Worm (Caenorhabditis elegans): ENCODE measurements around the gene nlp-5.

nlp-5 gene

DNA sequence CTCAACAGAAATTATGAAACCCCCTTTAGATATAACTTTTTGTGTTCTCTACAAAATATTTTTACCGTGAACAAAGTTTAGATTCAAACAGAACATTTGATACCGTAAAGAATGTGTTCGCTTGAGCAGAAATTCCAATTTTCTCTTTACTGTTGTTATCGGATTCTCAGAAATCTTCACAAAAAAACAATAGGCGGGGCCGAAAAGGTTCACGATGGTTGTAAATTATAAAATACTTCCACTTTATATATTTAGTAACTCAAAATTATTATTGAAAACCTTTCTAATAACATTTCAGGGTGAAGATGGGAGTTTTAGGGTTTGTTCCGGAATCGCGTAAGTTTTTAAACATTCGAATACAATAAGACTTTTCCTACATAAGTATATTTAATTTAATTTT, at the start of gene nlp-5:
TSS of gene nlp-5 (plus strand) at position 301 of the 400 bp plus-strand sequence.
- TF ChIP-seq unc-62 (GFP tag; optimal IDR thresholded peaks at IDR 0.05): no peak

DNA sequence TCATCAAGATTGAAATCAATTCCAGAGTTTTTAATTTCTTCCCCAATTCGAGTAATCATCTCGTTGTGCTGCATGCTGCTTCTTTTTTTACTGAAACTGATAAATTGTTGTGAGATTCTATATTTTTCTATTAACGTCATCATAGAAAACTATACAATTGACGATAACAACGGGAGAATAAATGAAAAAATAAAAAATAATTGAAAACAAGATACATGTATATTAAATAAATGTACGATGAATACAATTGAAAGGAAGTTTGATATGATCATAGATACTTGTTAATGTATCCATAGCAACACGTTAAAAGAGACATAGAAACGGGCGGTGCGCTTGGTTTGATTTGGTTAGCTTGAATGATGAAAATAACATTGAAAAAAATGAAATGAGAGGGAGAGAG, 47.8 kb upstream of the nlp-5 start, which contains the start of gene T05C12.8:
TSS of gene T05C12.8 (minus strand) at position 101 of the 400 bp plus-strand sequence.
- TF ChIP-seq unc-62 (GFP tag; optimal IDR thresholded peaks at IDR 0.05): no peak

ce11 chrII:8193126-8193525, 45.1 kb upstream of the nlp-5 start, which contains the start of gene T05C12.9:
T05C12.9 (minus strand) TSS chrII:8193226.
- no peak for TF ChIP-seq unc-62 (GFP tag; optimal IDR thresholded peaks at IDR 0.05)

DNA sequence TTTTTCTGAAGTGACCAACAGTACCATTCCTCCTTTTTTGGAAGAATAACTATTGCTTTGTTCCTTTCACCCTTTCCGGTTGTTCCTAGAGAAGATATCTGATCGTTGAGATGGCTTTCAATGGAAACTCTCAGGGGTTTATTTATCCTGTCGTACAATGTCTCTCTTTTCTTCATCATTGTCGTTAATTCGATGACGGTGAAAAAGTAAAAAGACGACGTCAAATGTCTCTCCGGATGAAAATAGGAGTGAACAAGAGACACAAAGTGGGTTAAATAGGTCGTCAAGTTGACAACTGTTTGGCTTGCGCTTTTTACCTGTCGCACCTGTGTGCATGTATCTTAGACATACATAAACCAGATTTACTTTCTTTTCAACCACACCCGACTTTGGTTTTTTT, 44.3 kb upstream of the nlp-5 start:
- no peak for TF ChIP-seq unc-62 (GFP tag; optimal IDR thresholded peaks at IDR 0.05)

DNA sequence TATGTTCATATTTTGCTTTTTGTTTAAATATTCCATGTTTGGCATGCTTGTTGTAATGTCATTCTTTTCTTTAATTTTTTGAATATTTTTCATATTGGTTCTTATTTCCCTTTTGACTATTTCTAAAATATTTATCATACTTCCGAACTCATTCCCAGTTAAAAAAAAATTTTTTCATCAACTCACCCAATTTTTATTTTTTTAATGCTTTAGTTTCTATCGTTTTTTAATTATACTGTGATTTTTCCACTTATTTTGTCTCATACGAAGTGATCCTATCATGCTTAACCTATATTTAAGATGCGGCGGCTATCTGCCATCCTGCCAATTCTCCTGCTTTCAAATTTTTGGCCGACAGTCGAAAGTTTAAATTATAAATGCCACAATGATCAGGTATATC, 39.8 kb upstream of the nlp-5 start, which contains the start of gene qua-1:
TSS of gene qua-1 (plus strand) at position 301 of the 400 bp plus-strand sequence.
- no peak for TF ChIP-seq unc-62 (GFP tag; optimal IDR thresholded peaks at IDR 0.05)

- TF ChIP-seq unc-62 (GFP tag; optimal IDR thresholded peaks at IDR 0.05): no peak
These were observed 38.5 kb upstream of the nlp-5 start for ce11 chrII:8199803-8200202.

DNA sequence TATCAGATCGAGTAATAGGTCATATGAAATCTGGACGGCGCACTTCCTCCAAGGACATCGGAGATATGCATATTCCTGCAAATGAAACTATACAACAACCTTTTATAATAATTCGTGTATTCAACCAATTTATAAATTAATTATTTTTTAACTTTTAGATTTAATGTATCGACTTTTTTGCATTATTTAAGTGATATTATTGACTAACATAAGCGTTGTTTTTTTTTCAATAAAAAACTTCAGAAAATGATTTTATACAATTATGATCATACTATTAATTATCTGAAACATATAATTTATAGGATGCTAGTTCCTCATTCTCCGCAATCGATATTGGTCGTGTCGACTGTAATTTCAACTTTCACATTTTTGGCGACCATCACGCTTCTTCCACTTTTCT, 34.2 kb upstream of the nlp-5 start, which contains the start of gene col-76:
TSS of gene col-76 (plus strand) at position 301 of the 400 bp plus-strand sequence.
- TF ChIP-seq unc-62 (GFP tag; optimal IDR thresholded peaks at IDR 0.05): no peak

- no peak for TF ChIP-seq unc-62 (GFP tag; optimal IDR thresholded peaks at IDR 0.05)
These were observed 32.6 kb upstream of the nlp-5 start for ce11 chrII:8205612-8206011.

DNA sequence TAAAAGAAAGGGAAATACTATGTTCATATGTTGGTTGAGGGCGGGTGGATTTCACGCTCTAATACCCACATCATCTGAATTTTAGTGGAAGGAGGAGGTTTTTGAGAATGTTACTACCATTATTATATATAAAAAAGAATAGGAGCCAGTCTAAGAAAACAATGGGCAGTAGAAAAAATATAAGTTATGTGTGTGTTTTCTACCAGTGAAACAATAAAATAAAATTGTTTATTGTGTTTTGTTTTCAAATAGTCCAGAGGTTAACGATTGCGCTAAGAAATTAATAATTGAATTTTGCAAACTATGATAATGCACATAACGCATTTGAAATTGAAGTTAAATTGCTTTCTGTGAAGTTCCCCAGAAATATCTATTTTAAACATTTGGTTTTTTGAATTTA, 28.8 kb upstream of the nlp-5 start, which contains the start of gene M110.8:
TSS of gene M110.8 (minus strand) at position 101 of the 400 bp plus-strand sequence.
- TF ChIP-seq unc-62 (GFP tag; optimal IDR thresholded peaks at IDR 0.05): no peak

- no peak for TF ChIP-seq unc-62 (GFP tag; optimal IDR thresholded peaks at IDR 0.05)
These were observed 25.6 kb upstream of the nlp-5 start, which contains the start of gene twk-3 for ce11 chrII:8212680-8213079. twk-3 (minus strand) TSS chrII:8212780.

DNA sequence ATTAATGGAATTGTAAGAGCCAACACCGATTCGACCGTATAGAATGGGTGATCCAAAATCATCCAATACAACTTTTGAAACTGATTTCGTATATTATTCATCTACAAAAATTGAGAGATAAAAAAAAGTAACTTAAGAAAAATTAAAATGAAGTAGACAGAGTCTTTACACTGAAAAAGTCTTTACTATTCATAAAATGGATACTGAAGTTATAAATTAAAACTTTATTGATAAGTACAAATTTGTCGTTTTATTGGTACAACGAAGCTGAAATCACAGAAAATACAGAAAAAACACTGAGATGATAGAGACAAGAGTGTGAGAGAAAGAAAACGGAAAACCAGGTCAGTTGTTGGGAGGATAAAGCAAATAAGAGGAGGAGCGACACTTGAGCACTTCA, 23.9 kb upstream of the nlp-5 start, which contains the start of gene M110.10:
TSS of gene M110.10 (minus strand) at position 101 of the 400 bp plus-strand sequence.
- no peak for TF ChIP-seq unc-62 (GFP tag; optimal IDR thresholded peaks at IDR 0.05)

ce11 chrII:8216433-8216832, 21.8 kb upstream of the nlp-5 start, which contains the start of gene M110.3:
M110.3 (minus strand) TSS chrII:8216616.
- no peak for TF ChIP-seq unc-62 (GFP tag; optimal IDR thresholded peaks at IDR 0.05)

- no peak for TF ChIP-seq unc-62 (GFP tag; optimal IDR thresholded peaks at IDR 0.05)
These were observed 21.3 kb upstream of the nlp-5 start, which contains the start of gene ifg-1 for ce11 chrII:8216922-8217321. ifg-1 (plus strand) TSS chrII:8217222.

ce11 chrII:8218266-8218665, 20.0 kb upstream of the nlp-5 start:
- TF ChIP-seq unc-62 (GFP tag; optimal IDR thresholded peaks at IDR 0.05): no peak

ce11 chrII:8220267-8220666, 18.0 kb upstream of the nlp-5 start:
- TF ChIP-seq unc-62 (GFP tag; optimal IDR thresholded peaks at IDR 0.05): no peak

- no peak for TF ChIP-seq unc-62 (GFP tag; optimal IDR thresholded peaks at IDR 0.05)
These were observed 15.8 kb upstream of the nlp-5 start, which contains the start of gene dab-1 for ce11 chrII:8222309-8223065. dab-1 (plus strand) TSS chrII:8222386.

ce11 chrII:8223422-8223821, 14.8 kb upstream of the nlp-5 start:
- no peak for TF ChIP-seq unc-62 (GFP tag; optimal IDR thresholded peaks at IDR 0.05)

Data from whole organism, dauer.